Worm (Caenorhabditis elegans) whole organism, L2 larva: ENCODE data around the gene fezf-1.

Source experiments
- F13H6.1 ChIP-seq: sonication (generic microtip); optimal IDR thresholded peaks from 2 replicates; lab custom pipeline; 2016; ENCODE audit warnings: missing genetic modification characterization, missing compliant biosample characterization
- ceh-82 ChIP-seq: fragments of 150-350 bp; optimal IDR thresholded peaks from 2 replicates; lab custom pipeline; 2014; ENCODE audit warnings: missing biosample characterization, missing genetic modification characterization
- egl-27 ChIP-seq: sonication (generic microtip); optimal IDR thresholded peaks from 3 replicates; lab custom pipeline; 2017; ENCODE audit warnings: missing biosample characterization, missing genetic modification reagents, missing genetic modification characterization
- elt-3 ChIP-seq: sonication (generic microtip); optimal IDR thresholded peaks from 2 replicates; lab custom pipeline; 2017; ENCODE audit warnings: missing biosample characterization, missing genetic modification characterization
- fos-1 ChIP-seq: fragments of 150-350 bp; optimal IDR thresholded peaks from 2 replicates; lab custom pipeline; 2014; ENCODE audit warnings: missing biosample characterization, missing genetic modification characterization
- lin-11 ChIP-seq: fragments of 150-350 bp; sonication (generic microtip); optimal IDR thresholded peaks from 2 replicates; lab custom pipeline; 2014; ENCODE audit warnings: missing biosample characterization, missing genetic modification characterization, inconsistent platforms, mixed read lengths
- lin-39 ChIP-seq: fragments of 150-350 bp; optimal IDR thresholded peaks from 2 replicates; lab custom pipeline; 2014; ENCODE audit warnings: missing biosample characterization, missing genetic modification reagents, missing genetic modification characterization
- lsy-2 ChIP-seq, 2 experiments: fragments of 150-350 bp in 1 of 2; sonication (generic microtip) in 1 of 2; optimal IDR thresholded peaks; 2 replicates each; lab custom pipeline; 2014 to 2017; ENCODE audit warnings: missing biosample characterization in 2 of 2, missing genetic modification characterization in 2 of 2
- mdl-1 ChIP-seq, 2 experiments: fragments of 150-350 bp in 1 of 2; sonication (generic microtip) in 1 of 2; optimal IDR thresholded peaks; 2 replicates each; lab custom pipeline; 2017; ENCODE audit warnings: missing biosample characterization in 2 of 2, missing genetic modification characterization in 2 of 2
- nhr-11 ChIP-seq: fragments of 150-350 bp; optimal IDR thresholded peaks from 2 replicates; lab custom pipeline; 2014; ENCODE audit warnings: missing biosample characterization, missing genetic modification characterization
- nhr-237 ChIP-seq: fragments of 150-350 bp; optimal IDR thresholded peaks from 2 replicates; lab custom pipeline; 2014; ENCODE audit warnings: missing biosample characterization, missing genetic modification characterization
- nhr-25 ChIP-seq: fragments of 150-350 bp; sonication (generic microtip); optimal IDR thresholded peaks from 3 replicates; lab custom pipeline; 2014; ENCODE audit warnings: missing biosample characterization, missing genetic modification characterization
- skn-1 ChIP-seq: sonication (generic microtip); optimal IDR thresholded peaks from 2 replicates; lab custom pipeline; 2017; ENCODE audit warnings: missing biosample characterization, missing genetic modification characterization
- unc-62 ChIP-seq: fragments of 150-350 bp; optimal IDR thresholded peaks from 2 replicates; lab custom pipeline; 2014; ENCODE audit warnings: missing biosample characterization, missing genetic modification reagents, missing genetic modification characterization

DNA sequence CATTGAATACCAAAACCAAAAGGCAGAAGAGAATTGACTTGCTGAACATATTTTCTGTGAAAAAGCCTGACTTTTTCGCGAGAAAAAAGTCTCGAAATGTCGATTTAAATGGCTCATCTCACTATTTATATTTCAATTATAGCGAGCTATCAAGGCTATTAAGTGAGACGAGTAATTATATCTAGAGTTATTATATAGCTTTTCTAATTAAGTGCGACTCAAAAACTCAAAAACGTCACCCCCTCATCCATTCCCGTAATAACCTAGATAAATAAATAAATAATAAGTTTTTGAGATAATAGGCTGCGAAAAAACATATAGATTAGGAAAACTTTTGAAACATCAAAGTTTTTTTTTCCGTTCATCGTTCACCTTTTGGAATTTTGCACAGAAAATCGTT, 39.8 kb downstream of the fezf-1 start, which contains the start of gene nlp-17:
- TF ChIP-seq nhr-11 (tag; lab: Kevin White, UChicago): no peak
- TF ChIP-seq elt-3 (tag; lab: Kevin White, UChicago): no peak
- TF ChIP-seq F13H6.1 (tag; lab: Kevin White, UChicago): no peak
- no peak for TF ChIP-seq egl-27 (tag; lab: Kevin White, UChicago)
- TF ChIP-seq fos-1 (tag; lab: Kevin White, UChicago): no peak
- TF ChIP-seq nhr-25 (tag; lab: Kevin White, UChicago): no peak
- TF ChIP-seq lsy-2 (tag; optimal IDR thresholded peaks at IDR 0.05; lab: Kevin White, UChicago): no peak
- no peak for TF ChIP-seq ceh-82 (tag; lab: Kevin White, UChicago)
- TF ChIP-seq mdl-1 (tag; optimal IDR thresholded peaks at IDR 0.05; lab: Kevin White, UChicago): no peak
- no peak for TF ChIP-seq unc-62 (GFP tag; lab: Kevin White, UChicago)
- no peak for TF ChIP-seq lin-39 (tag; lab: Kevin White, UChicago)
- TF ChIP-seq skn-1 (tag; lab: Kevin White, UChicago): no peak
- TF ChIP-seq lin-11: no peak
- no peak for TF ChIP-seq nhr-237 (tag; lab: Kevin White, UChicago)
